Worm (Caenorhabditis elegans) whole organism, young adult: ENCODE measurements around the gene F59A1.16.

Experiments
- C06A6.2 ChIP-seq: fragments of 200-800 bp; sonication (Bioruptor generic); conservative IDR thresholded peaks from 2 replicates; pipeline ENCODE4 v1.3.6; 2022; ENCODE audit warnings: missing genetic modification characterization, missing compliant biosample characterization
- D2030.7 ChIP-seq: fragments of 200-800 bp; sonication (Bioruptor generic); IDR thresholded peaks from 2 replicates; pipeline ENCODE4 v1.3.6; 2022; ENCODE audit warnings: missing genetic modification reagents, missing genetic modification characterization, missing compliant biosample characterization
- F10E7.11 ChIP-seq: sonication (generic microtip); optimal IDR thresholded peaks from 2 replicates; lab custom pipeline; 2017; ENCODE audit warnings: mild to moderate bottlenecking, missing genetic modification characterization, moderate library complexity, missing compliant biosample characterization
- F22D6.2 ChIP-seq: sonication (generic microtip); optimal IDR thresholded peaks from 2 replicates; lab custom pipeline; 2016; ENCODE audit warnings: mild to moderate bottlenecking, missing genetic modification characterization, missing compliant biosample characterization
- F33H1.4 ChIP-seq: fragments of 200-800 bp; sonication (Bioruptor generic); IDR thresholded peaks from 2 replicates; pipeline ENCODE4 v1.3.6; 2022; ENCODE audit warnings: missing genetic modification reagents, missing genetic modification characterization, missing compliant biosample characterization
- F37B4.10 ChIP-seq: fragments of 200-800 bp; sonication (Bioruptor generic); IDR thresholded peaks from 2 replicates; pipeline ENCODE4 v1.3.6; 2022; ENCODE audit warnings: missing genetic modification characterization, missing compliant biosample characterization
- F39B2.1 ChIP-seq: fragments of 200-800 bp; sonication (Bioruptor generic); IDR thresholded peaks from 2 replicates; pipeline ENCODE4 v1.3.6; 2022; ENCODE audit warnings: missing genetic modification reagents, missing genetic modification characterization, missing compliant biosample characterization
- F49E8.2 ChIP-seq: sonication (generic microtip); optimal IDR thresholded peaks from 3 replicates; lab custom pipeline; 2017; ENCODE audit warnings: missing genetic modification characterization, mild to moderate bottlenecking, missing compliant biosample characterization, antibody characterized with exemption, moderate library complexity; ENCODE audit not compliant: insufficient read depth
- F52B5.7 ChIP-seq: sonication (generic microtip); optimal IDR thresholded peaks from 2 replicates; lab custom pipeline; 2016; ENCODE audit warnings: mild to moderate bottlenecking, missing genetic modification characterization, missing compliant biosample characterization
- K11D2.4 ChIP-seq: fragments of 200-800 bp; sonication (Bioruptor generic); IDR thresholded peaks from 2 replicates; pipeline ENCODE4 v1.3.6; 2022; ENCODE audit warnings: missing genetic modification reagents, missing genetic modification characterization, missing compliant biosample characterization
- T26A5.8 ChIP-seq: sonication (generic microtip); optimal IDR thresholded peaks from 2 replicates; lab custom pipeline; 2016; ENCODE audit warnings: missing genetic modification characterization, missing compliant biosample characterization
- ZK185.1 ChIP-seq: sonication (generic microtip); optimal IDR thresholded peaks from 2 replicates; lab custom pipeline; 2016; ENCODE audit warnings: mild to moderate bottlenecking, missing genetic modification characterization, missing compliant biosample characterization; ENCODE audit not compliant: poor library complexity, severe bottlenecking
- attf-3 ChIP-seq: fragments of 200-800 bp; sonication (Bioruptor generic); conservative IDR thresholded peaks from 2 replicates; pipeline ENCODE4 v1.3.6; 2022; ENCODE audit warnings: missing genetic modification reagents, missing genetic modification characterization, missing compliant biosample characterization
- attf-6 ChIP-seq: fragments of 200-800 bp; sonication (Bioruptor generic); IDR thresholded peaks from 2 replicates; pipeline ENCODE4 v1.3.6; 2022; ENCODE audit warnings: missing genetic modification reagents, missing genetic modification characterization, missing compliant biosample characterization
- bed-2 ChIP-seq: fragments of 200-800 bp; sonication (Bioruptor generic); IDR thresholded peaks from 2 replicates; pipeline ENCODE4 v1.3.6; 2022; ENCODE audit warnings: missing genetic modification reagents, missing genetic modification characterization, missing compliant biosample characterization
- ccch-3 ChIP-seq: fragments of 200-800 bp; sonication (Bioruptor generic); optimal IDR thresholded peaks from 2 replicates; lab custom pipeline; 2018; ENCODE audit warnings: mild to moderate bottlenecking, missing genetic modification characterization, missing compliant biosample characterization
- ceh-100 ChIP-seq: fragments of 200-800 bp; sonication (Bioruptor generic); IDR thresholded peaks from 2 replicates; pipeline ENCODE4 v1.3.6; 2022; ENCODE audit warnings: missing genetic modification reagents, missing genetic modification characterization, missing compliant biosample characterization
- ceh-27 ChIP-seq: fragments of 200-800 bp; sonication (Bioruptor generic); optimal IDR thresholded peaks from 2 replicates; lab custom pipeline; 2018; ENCODE audit warnings: mild to moderate bottlenecking, missing genetic modification characterization, moderate library complexity, missing compliant biosample characterization
- ceh-40 ChIP-seq: fragments of 200-800 bp; sonication (Bioruptor generic); IDR thresholded peaks from 2 replicates; pipeline ENCODE4 v1.3.6; 2022; ENCODE audit warnings: missing genetic modification characterization, missing compliant biosample characterization
- ceh-58 ChIP-seq: fragments of 200-800 bp; sonication (Bioruptor generic); IDR thresholded peaks from 2 replicates; pipeline ENCODE4 v1.3.6; 2022; ENCODE audit warnings: missing genetic modification characterization, missing compliant biosample characterization
- ceh-91 ChIP-seq: fragments of 200-800 bp; sonication (Bioruptor generic); IDR thresholded peaks from 2 replicates; pipeline ENCODE4 v1.3.6; 2022; ENCODE audit warnings: missing genetic modification reagents, missing genetic modification characterization, missing compliant biosample characterization
- chd-7 ChIP-seq: sonication (generic microtip); optimal IDR thresholded peaks from 2 replicates; lab custom pipeline; 2016; ENCODE audit warnings: mild to moderate bottlenecking, missing genetic modification characterization, moderate library complexity, missing compliant biosample characterization
- dpff-1 ChIP-seq: sonication (generic microtip); optimal IDR thresholded peaks from 2 replicates; lab custom pipeline; 2017; ENCODE audit warnings: mild to moderate bottlenecking, missing genetic modification characterization, missing compliant biosample characterization
- hsf-1 ChIP-seq: fragments of 200-800 bp; sonication (Bioruptor generic); IDR thresholded peaks from 2 replicates; pipeline ENCODE4 v1.3.6; 2022; ENCODE audit warnings: missing genetic modification reagents, missing genetic modification characterization, missing compliant biosample characterization
- lag-1 ChIP-seq: fragments of 200-800 bp; sonication (Bioruptor generic); IDR thresholded peaks from 2 replicates; pipeline ENCODE4 v1.3.6; 2022; ENCODE audit warnings: missing genetic modification reagents, missing genetic modification characterization, missing compliant biosample characterization
- lin-35 ChIP-seq, 3 experiments: fragments of 150-350 bp in 2 of 3; sonication (generic microtip) in 1 of 3; optimal IDR thresholded peaks; 2 replicates each; lab custom pipeline; 2014 to 2018; ENCODE audit warnings: missing biosample characterization in 3 of 3, missing genetic modification characterization in 3 of 3, missing genetic modification reagents in 3 of 3
- lsl-1 ChIP-seq: fragments of 200-800 bp; sonication (Bioruptor generic); optimal IDR thresholded peaks from 2 replicates; lab custom pipeline; 2018; ENCODE audit warnings: mild to moderate bottlenecking, missing genetic modification characterization, moderate library complexity, missing compliant biosample characterization
- lsy-27 ChIP-seq: sonication (generic microtip); optimal IDR thresholded peaks from 2 replicates; lab custom pipeline; 2017; ENCODE audit warnings: missing genetic modification characterization, mild to moderate bottlenecking, missing compliant biosample characterization, antibody characterized with exemption, missing genotype, borderline replicate concordance; ENCODE audit not compliant: insufficient read depth
- madf-10 ChIP-seq: sonication (generic microtip); optimal IDR thresholded peaks from 2 replicates; lab custom pipeline; 2016; ENCODE audit warnings: mild to moderate bottlenecking, missing genetic modification characterization, missing compliant biosample characterization
- madf-6 ChIP-seq: fragments of 200-800 bp; sonication (Bioruptor generic); IDR thresholded peaks from 2 replicates; pipeline ENCODE4 v1.3.6; 2022; ENCODE audit warnings: missing genetic modification reagents, missing genetic modification characterization, missing compliant biosample characterization
- mcd-1 ChIP-seq: fragments of 200-800 bp; sonication (Bioruptor generic); IDR thresholded peaks from 2 replicates; pipeline ENCODE4 v1.3.6; 2022; ENCODE audit warnings: missing genetic modification reagents, missing genetic modification characterization, missing compliant biosample characterization
- mxl-1 ChIP-seq: sonication (generic microtip); optimal IDR thresholded peaks from 2 replicates; lab custom pipeline; 2016; ENCODE audit warnings: missing genetic modification characterization, missing compliant biosample characterization
- nfya-1 ChIP-seq: sonication (generic microtip); optimal IDR thresholded peaks from 2 replicates; lab custom pipeline; 2017; ENCODE audit warnings: antibody characterized with exemption, missing compliant biosample characterization, missing genetic modification characterization, borderline replicate concordance; ENCODE audit not compliant: insufficient read depth
- nhr-179 ChIP-seq: sonication (generic microtip); optimal IDR thresholded peaks from 2 replicates; lab custom pipeline; 2016; ENCODE audit warnings: mild to moderate bottlenecking, missing genetic modification characterization, missing compliant biosample characterization
- nhr-80 ChIP-seq: sonication (generic microtip); optimal IDR thresholded peaks from 2 replicates; lab custom pipeline; 2016; ENCODE audit warnings: missing genetic modification characterization, missing compliant biosample characterization
- nhr-90 ChIP-seq: sonication (generic microtip); optimal IDR thresholded peaks from 2 replicates; lab custom pipeline; 2016; ENCODE audit warnings: missing genotype, mild to moderate bottlenecking, missing genetic modification characterization, missing compliant biosample characterization
- rpc-1 ChIP-seq, 2 experiments: fragments of 150-350 bp in 1 of 2; sonication (generic microtip) in 1 of 2; optimal IDR thresholded peaks; 2 replicates each; lab custom pipeline; 2014 to 2018; ENCODE audit warnings: missing biosample characterization in 1 of 2, missing genetic modification characterization in 1 of 2, missing genetic modification reagents in 1 of 2, missing genotype in 1 of 2
- sdz-38 ChIP-seq: sonication (generic microtip); optimal IDR thresholded peaks from 2 replicates; lab custom pipeline; 2016; ENCODE audit warnings: missing genotype, missing genetic modification characterization, missing compliant biosample characterization
- somi-1 ChIP-seq: fragments of 200-800 bp; sonication (Bioruptor generic); optimal IDR thresholded peaks from 2 replicates; lab custom pipeline; 2018; ENCODE audit warnings: mild to moderate bottlenecking, missing genetic modification characterization, missing compliant biosample characterization
- tbp1 ChIP-seq: fragments of 200-800 bp; sonication (Bioruptor generic); optimal IDR thresholded peaks from 2 replicates; lab custom pipeline; 2018; ENCODE audit warnings: mild to moderate bottlenecking, missing genetic modification characterization, missing compliant biosample characterization
- tlf-1 ChIP-seq: fragments of 200-800 bp; sonication (Bioruptor generic); optimal IDR thresholded peaks from 2 replicates; lab custom pipeline; 2018; ENCODE audit warnings: mild to moderate bottlenecking, missing genetic modification characterization, missing compliant biosample characterization
- xnd-1 ChIP-seq: sonication (generic microtip); optimal IDR thresholded peaks from 2 replicates; lab custom pipeline; 2016; ENCODE audit warnings: missing genotype, missing genetic modification reagents, missing genetic modification characterization, missing compliant biosample characterization
- zim-3 ChIP-seq: sonication (generic microtip); optimal IDR thresholded peaks from 2 replicates; lab custom pipeline; 2017; ENCODE audit warnings: mild to moderate bottlenecking, missing genetic modification characterization, moderate library complexity, missing compliant biosample characterization
- ztf-28 ChIP-seq: fragments of 200-800 bp; sonication (Bioruptor generic); IDR thresholded peaks from 2 replicates; pipeline ENCODE4 v1.3.6; 2022; ENCODE audit warnings: missing genetic modification reagents, missing genetic modification characterization, missing compliant biosample characterization

F59A1.16 gene

DNA sequence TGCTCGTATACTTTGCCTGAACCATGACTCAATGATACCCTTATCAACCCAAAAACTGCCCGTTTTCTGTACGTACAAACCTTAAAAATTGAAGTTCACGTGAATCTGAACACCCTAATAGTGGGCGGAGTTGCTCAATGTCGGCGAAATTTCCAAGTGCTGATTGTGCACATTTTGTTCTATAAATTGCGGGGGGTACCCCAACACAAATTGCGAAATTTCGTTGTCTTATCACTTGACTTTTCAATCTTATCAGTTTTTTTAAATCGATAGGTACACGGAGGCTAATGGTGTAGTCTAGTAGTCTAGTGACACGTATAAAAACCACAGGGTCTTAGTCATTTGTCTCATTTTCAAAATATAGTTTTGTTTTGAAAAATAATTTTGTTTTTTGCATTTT is 25.5 kb downstream of the F59A1.16 start, which contains the start of gene fbxa-108 (continued):
- TF ChIP-seq nhr-80 (tag; lab: Kevin White, UChicago) (peak; percentile 99), F22D6.2 (tag; lab: Kevin White, UChicago) (peak; percentile 9), F33H1.4 (GFP tag; lab: Robert Waterston, UW) (no peak)

DNA sequence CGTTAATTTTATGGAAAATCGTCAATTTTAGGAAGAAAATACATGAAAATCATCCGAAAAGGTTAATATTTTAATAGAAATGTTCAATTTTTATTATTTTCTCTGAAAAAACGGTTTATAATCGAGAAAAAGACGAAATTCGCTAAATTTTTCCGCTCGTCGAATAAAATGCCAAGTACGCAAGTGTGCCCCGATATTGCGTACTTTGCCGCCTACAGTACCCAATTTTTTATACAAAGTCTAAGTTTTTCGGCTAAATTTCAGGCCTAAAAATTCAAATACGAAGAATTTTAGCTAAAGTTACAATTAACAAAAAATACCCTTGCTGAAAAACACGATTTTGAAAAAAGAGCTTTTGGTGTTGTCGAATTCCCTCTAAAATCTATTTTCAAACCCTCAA is 25.9 kb downstream of the F59A1.16 start:
- TF ChIP-seq ceh-58 (GFP tag; lab: Robert Waterston, UW) (no peak), tlf-1 (GFP tag; lab: Kevin White, UChicago) (no peak), K11D2.4 (GFP tag; lab: Robert Waterston, UW) (no peak), T26A5.8 (tag; lab: Kevin White, UChicago) (no peak), madf-6 (peak; percentile 63), xnd-1 (tag; lab: Kevin White, UChicago) (peak; percentile 56), F37B4.10 (GFP tag; lab: Robert Waterston, UW) (no peak), ceh-40 (GFP tag; lab: Robert Waterston, UW) (no peak), bed-2 (GFP tag; lab: Robert Waterston, UW) (no peak), rpc-1 (optimal IDR thresholded peaks at IDR 0.05; lab: Kevin White, UChicago) (no peak), rpc-1 (tag; optimal IDR thresholded peaks at IDR 0.05; lab: Kevin White, UChicago) (no peak), tbp1 (no peak), D2030.7 (GFP tag; lab: Robert Waterston, UW) (peak; percentile 48), attf-6 (no peak), zim-3 (tag; lab: Kevin White, UChicago) (no peak), F10E7.11 (tag; lab: Kevin White, UChicago) (no peak), dpff-1 (tag; lab: Kevin White, UChicago) (no peak), lin-35 (GFP tag; optimal IDR thresholded peaks at IDR 0.05; lab: Kevin White, UChicago) (no peak), ztf-28 (GFP tag; lab: Robert Waterston, UW) (no peak), attf-3 (no peak), ceh-91 (GFP tag; lab: Robert Waterston, UW) (0 out of 2 replicates have a peak, but pooled peaks have one; percentile 16), lsl-1 (peak; percentile 88), nhr-90 (tag; lab: Kevin White, UChicago) (no peak), ceh-100 (no peak), ceh-27 (GFP tag; lab: Kevin White, UChicago) (no peak), F22D6.2 (tag; lab: Kevin White, UChicago) (no peak), C06A6.2 (GFP tag; lab: Robert Waterston, UW) (no peak)
- TF ChIP-seq, all 124 proteins: peak for 5

DNA sequence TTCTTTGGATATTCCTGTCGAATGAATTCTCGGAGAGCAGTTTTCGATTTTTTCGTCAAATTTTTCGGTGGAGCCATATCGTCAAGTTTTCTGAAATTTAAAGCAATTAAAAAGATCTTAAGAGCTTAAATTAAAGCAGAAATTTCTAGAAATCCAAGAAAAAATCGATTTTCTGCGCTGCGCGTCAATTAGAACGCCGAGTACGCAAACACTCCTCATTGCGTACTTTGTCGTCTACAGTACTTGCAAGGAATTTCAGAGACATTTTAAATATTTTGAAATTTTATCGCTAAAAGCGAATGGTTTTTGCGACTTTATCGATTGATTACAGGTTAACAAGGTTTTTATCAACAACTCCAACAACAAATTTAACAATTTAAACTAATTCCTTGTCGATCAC is 29.6 kb downstream of the F59A1.16 start:
- TF ChIP-seq D2030.7 (GFP tag; lab: Robert Waterston, UW) = peak; percentile 48; the same call in 1 of the 2 replicates
- TF ChIP-seq lsy-27 = no peak
- TF ChIP-seq ceh-27 (GFP tag; lab: Kevin White, UChicago) = no peak
- no peak for TF ChIP-seq F52B5.7 (tag; lab: Kevin White, UChicago)
- TF ChIP-seq madf-6 = peak; percentile 64
- TF ChIP-seq F49E8.2 = peak; percentile 2
- no peak for TF ChIP-seq lag-1 (GFP tag; lab: Robert Waterston, UW)
- 0 out of 2 replicates have a peak, but pooled peaks have one; percentile 25 for TF ChIP-seq hsf-1
- TF ChIP-seq mxl-1 (tag; lab: Kevin White, UChicago) = no peak
- no peak for TF ChIP-seq ccch-3 (GFP tag; lab: Kevin White, UChicago)
- peak; percentile 75 for TF ChIP-seq lsl-1
- TF ChIP-seq nfya-1 = no peak
- TF ChIP-seq chd-7 (tag; lab: Kevin White, UChicago) = no peak
- no peak for TF ChIP-seq nhr-80 (tag; lab: Kevin White, UChicago)
- TF ChIP-seq somi-1 (GFP tag; lab: Kevin White, UChicago) = no peak
- no peak for TF ChIP-seq nhr-179 (tag; lab: Kevin White, UChicago)
- no peak for TF ChIP-seq madf-10 (tag; lab: Kevin White, UChicago)
- no peak for TF ChIP-seq F39B2.1 (GFP tag; lab: Robert Waterston, UW)
- no peak for TF ChIP-seq sdz-38 (tag; lab: Kevin White, UChicago)
- TF ChIP-seq ZK185.1 (tag; lab: Kevin White, UChicago) = no peak
- TF ChIP-seq mcd-1 (GFP tag; lab: Robert Waterston, UW) = no peak
